Worm (Caenorhabditis elegans): ENCODE measurements around the gene F42A9.8.

- TF ChIP-seq snpc-4 (tag; optimal IDR thresholded peaks at IDR 0.05) (no peak), mls-2 (tag; optimal IDR thresholded peaks at IDR 0.05) (no peak), lsy-2 (tag; optimal IDR thresholded peaks at IDR 0.05) (no peak), elt-3 (tag; optimal IDR thresholded peaks at IDR 0.05) (no peak), lin-13 (tag; optimal IDR thresholded peaks at IDR 0.05) (no peak), unc-62 (GFP tag; optimal IDR thresholded peaks at IDR 0.05) (no peak), pha-4 (tag; optimal IDR thresholded peaks at IDR 0.05) (no peak), sptf-1 (tag; optimal IDR thresholded peaks at IDR 0.05) (no peak), nhr-76 (tag; optimal IDR thresholded peaks at IDR 0.05) (no peak), blmp-1 (tag; optimal IDR thresholded peaks at IDR 0.05) (no peak), nhr-12 (tag; optimal IDR thresholded peaks at IDR 0.05) (no peak), ces-1 (GFP tag; optimal IDR thresholded peaks at IDR 0.05) (no peak)
Measured at ce11 chrIV:8654115-8654628, 35.6 kb upstream of the F42A9.8 start, which contains the start of gene C49C8.1.
